Fruit fly (Drosophila melanogaster) whole organism, pupa: Measurements from ENCODE around the gene Rel.

Experiments
- CG13204 ChIP-seq: fragments of 200-800 bp; sonication (Bioruptor generic); optimal IDR thresholded peaks from 2 replicates; lab custom pipeline; 2018; ENCODE audit warnings: missing biosample characterization, mild to moderate bottlenecking, missing genetic modification characterization, moderate library complexity
- CG32121 ChIP-seq: fragments of 200-800 bp; sonication (Bioruptor generic); IDR thresholded peaks from 2 replicates; pipeline ENCODE4 v1.3.6; 2022; ENCODE audit warnings: missing biosample characterization, missing genetic modification characterization

dm6 chr3R:9016869-9017268 lies 30.9 kb downstream of the Rel start:
- TF ChIP-seq CG32121 (GFP tag; lab: Robert Waterston, UW) (no peak), CG13204 (no peak)
